Worm (Caenorhabditis elegans) whole organism, L4 larva: ENCODE results near the gene peb-1.

Experiments used
- dpl-1 ChIP-seq: fragments of 150-350 bp; optimal IDR thresholded peaks from 2 replicates; lab custom pipeline; 2014; ENCODE audit warnings: missing biosample characterization, missing genetic modification reagents, missing genetic modification characterization
- nhr-41 ChIP-seq: fragments of 200-800 bp; sonication (Bioruptor generic); IDR thresholded peaks from 2 replicates; pipeline ENCODE4 v1.3.6; 2022; ENCODE audit warnings: missing genetic modification reagents, missing genetic modification characterization, missing compliant biosample characterization

DNA sequence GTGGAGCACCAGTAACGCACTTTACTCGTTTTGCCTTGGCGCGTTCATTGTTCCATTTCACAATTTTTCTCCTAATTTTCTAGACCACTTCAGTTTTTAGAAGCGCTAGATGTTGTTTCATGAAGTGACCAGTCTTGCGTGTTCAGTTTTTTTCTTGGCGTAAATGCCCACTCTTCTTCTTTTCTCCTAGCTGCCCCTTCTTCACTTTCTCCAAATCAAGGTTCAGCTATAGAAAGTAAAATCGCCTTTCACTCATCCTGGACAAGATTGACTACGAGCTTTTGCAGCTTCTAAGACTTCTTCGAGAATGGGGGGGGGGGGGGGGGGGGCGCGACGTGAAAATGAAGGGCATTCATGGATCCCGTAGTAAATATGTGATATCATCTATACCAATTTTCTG lies 1.9 kb downstream of the peb-1 start:
- TF ChIP-seq nhr-41 = no peak
- TF ChIP-seq dpl-1 (GFP tag; lab: Kevin White, UChicago) = no peak
